Fruit fly (Drosophila melanogaster) whole organism, embryonic: Measurements from ENCODE around the gene MICU3.
A peak's percentile ranks its signal among the peaks of the same experiment; 100 is the strongest.

Experiments
- Aef1 ChIP-seq: fragments of 200-800 bp; sonication (Bioruptor generic); IDR thresholded peaks from 3 replicates; pipeline ENCODE4 v1.3.6; 2022; ENCODE audit warnings: missing biosample characterization, missing genetic modification characterization
- Atf-2 ChIP-seq: fragments of 200-800 bp; sonication (Bioruptor generic); optimal IDR thresholded peaks from 2 replicates; lab custom pipeline; 2016; ENCODE audit warnings: missing biosample characterization, missing genetic modification characterization
- Blimp-1 ChIP-seq: fragments of 200-800 bp; sonication (Bioruptor generic); optimal IDR thresholded peaks from 3 replicates; lab custom pipeline; 2018; ENCODE audit warnings: missing biosample characterization, missing genetic modification characterization, mild to moderate bottlenecking, moderate library complexity, missing genetic modification reagents
- CG10959 ChIP-seq: fragments of 200-800 bp; sonication (Bioruptor generic); IDR thresholded peaks from 2 replicates; pipeline ENCODE4 v1.3.6; 2022; ENCODE audit warnings: missing biosample characterization, missing genetic modification characterization
- CG11093 ChIP-seq: fragments of 200-800 bp; sonication (Bioruptor generic); IDR thresholded peaks from 3 replicates; pipeline ENCODE4 v1.3.6; 2022; ENCODE audit warnings: missing biosample characterization, missing genetic modification characterization
- CG12071 ChIP-seq: fragments of 200-800 bp; sonication (Bioruptor generic); optimal IDR thresholded peaks from 3 replicates; lab custom pipeline; 2018; ENCODE audit warnings: missing biosample characterization, mild to moderate bottlenecking, missing genetic modification characterization
- CG12744 ChIP-seq: fragments of 200-800 bp; sonication (Bioruptor generic); optimal IDR thresholded peaks from 2 replicates; lab custom pipeline; 2016; ENCODE audit warnings: missing biosample characterization, missing genetic modification characterization
- CG14710 ChIP-seq: fragments of 200-800 bp; sonication (Bioruptor generic); optimal IDR thresholded peaks from 3 replicates; lab custom pipeline; 2019; ENCODE audit warnings: missing biosample characterization, mild to moderate bottlenecking, missing genetic modification characterization, moderate library complexity
- CG14965 ChIP-seq: fragments of 200-800 bp; sonication (Bioruptor generic); optimal IDR thresholded peaks from 2 replicates; lab custom pipeline; 2016; ENCODE audit warnings: missing biosample characterization, missing genetic modification characterization, borderline replicate concordance
- CG15073 ChIP-seq: fragments of 200-800 bp; sonication (Bioruptor generic); optimal IDR thresholded peaks from 2 replicates; lab custom pipeline; 2016; ENCODE audit warnings: missing biosample characterization, missing genetic modification characterization
- CG15479 ChIP-seq: fragments of 200-800 bp; sonication (Bioruptor generic); optimal IDR thresholded peaks from 3 replicates; lab custom pipeline; 2019; ENCODE audit warnings: missing biosample characterization, mild to moderate bottlenecking, missing genetic modification characterization, moderate library complexity
- CG16779 ChIP-seq: fragments of 200-800 bp; sonication (Bioruptor generic); IDR thresholded peaks from 2 replicates; pipeline ENCODE4 v1.3.6; 2022; ENCODE audit warnings: missing biosample characterization, missing genetic modification characterization
- CG17328 ChIP-seq: fragments of 200-800 bp; sonication (Bioruptor generic); IDR thresholded peaks from 2 replicates; pipeline ENCODE4 v1.3.6; 2022; ENCODE audit warnings: missing biosample characterization, missing genetic modification characterization
- CG17385 ChIP-seq: fragments of 200-800 bp; sonication (Bioruptor generic); optimal IDR thresholded peaks from 3 replicates; lab custom pipeline; 2018; ENCODE audit warnings: missing biosample characterization, mild to moderate bottlenecking, missing genetic modification characterization
- CG3838 ChIP-seq: fragments of 200-800 bp; sonication (Bioruptor generic); optimal IDR thresholded peaks from 3 replicates; lab custom pipeline; 2016; ENCODE audit warnings: missing biosample characterization, missing genetic modification characterization
- CG43689 ChIP-seq: fragments of 200-800 bp; sonication (Bioruptor generic); IDR thresholded peaks from 2 replicates; pipeline ENCODE4 v1.3.6; 2022; ENCODE audit warnings: missing biosample characterization, missing genetic modification characterization
- CG6854 ChIP-seq: fragments of 200-800 bp; sonication (Bioruptor generic); optimal IDR thresholded peaks from 3 replicates; lab custom pipeline; 2017; ENCODE audit warnings: missing biosample characterization, mild to moderate bottlenecking, missing genetic modification characterization
- CG7271 ChIP-seq: fragments of 200-800 bp; sonication (Bioruptor generic); optimal IDR thresholded peaks from 2 replicates; lab custom pipeline; 2018; ENCODE audit warnings: missing biosample characterization, mild to moderate bottlenecking, missing genetic modification characterization, moderate library complexity
- CG9817 ChIP-seq: fragments of 200-800 bp; sonication (Bioruptor generic); optimal IDR thresholded peaks from 2 replicates; lab custom pipeline; 2018; ENCODE audit warnings: missing biosample characterization, mild to moderate bottlenecking, missing genetic modification characterization, moderate library complexity
- D19A ChIP-seq: fragments of 200-800 bp; optimal IDR thresholded peaks from 3 replicates; lab custom pipeline; 2019; ENCODE audit warnings: missing biosample characterization, mild to moderate bottlenecking, missing genetic modification characterization, moderate library complexity
- Deaf1 ChIP-seq: fragments of 200-800 bp; optimal IDR thresholded peaks from 3 replicates; lab custom pipeline; 2019; ENCODE audit warnings: missing biosample characterization, mild to moderate bottlenecking, missing genetic modification characterization, moderate library complexity
- Dek ChIP-seq: fragments of 200-800 bp; sonication (Bioruptor generic); optimal IDR thresholded peaks from 3 replicates; lab custom pipeline; 2019; ENCODE audit warnings: missing biosample characterization, mild to moderate bottlenecking, missing genetic modification characterization, moderate library complexity
- Doc3 ChIP-seq: fragments of 200-800 bp; sonication (Bioruptor generic); IDR thresholded peaks from 3 replicates; pipeline ENCODE4 v1.3.6; 2022; ENCODE audit warnings: missing biosample characterization, missing genetic modification characterization; ENCODE audit not compliant: partially characterized antibody
- Dref ChIP-seq: fragments of 200-800 bp; sonication (Bioruptor generic); IDR thresholded peaks from 2 replicates; pipeline ENCODE4 v1.3.6; 2022; ENCODE audit warnings: missing biosample characterization, missing genetic modification characterization
- Fer1 ChIP-seq: fragments of 200-800 bp; sonication (Bioruptor generic); optimal IDR thresholded peaks from 2 replicates; lab custom pipeline; 2017; ENCODE audit warnings: missing biosample characterization, mild to moderate bottlenecking, missing genetic modification characterization
- HLH3B ChIP-seq: fragments of 200-800 bp; sonication (Bioruptor generic); IDR thresholded peaks from 2 replicates; pipeline ENCODE4 v1.3.6; 2022; ENCODE audit warnings: missing biosample characterization, missing genetic modification characterization
- HmgZ ChIP-seq: fragments of 200-800 bp; sonication (Bioruptor generic); optimal IDR thresholded peaks from 2 replicates; lab custom pipeline; 2018; ENCODE audit warnings: missing biosample characterization, mild to moderate bottlenecking, missing genetic modification characterization
- Lhr ChIP-seq: fragments of 200-800 bp; sonication (Bioruptor generic); optimal IDR thresholded peaks from 3 replicates; lab custom pipeline; 2017; ENCODE audit warnings: mild to moderate bottlenecking, missing biosample characterization, missing genetic modification reagents, missing genetic modification characterization
- MBD-R2 ChIP-seq: fragments of 200-800 bp; sonication (Bioruptor generic); IDR thresholded peaks from 2 replicates; pipeline ENCODE4 v1.3.6; 2022; ENCODE audit warnings: missing biosample characterization, missing genetic modification characterization
- Mad ChIP-seq: fragments of 200-800 bp; sonication (Bioruptor generic); optimal IDR thresholded peaks from 2 replicates; lab custom pipeline; 2016; ENCODE audit warnings: missing biosample characterization, missing genetic modification characterization
- Pdp1 ChIP-seq, 2 experiments: fragments of 200-800 bp; sonication (Bioruptor generic); optimal IDR thresholded peaks; 3 replicates each; lab custom pipeline; 2016; ENCODE audit warnings: missing biosample characterization in 2 of 2, missing genetic modification characterization in 2 of 2, mild to moderate bottlenecking in 1 of 2, moderate library complexity in 1 of 2
- Rfx ChIP-seq: fragments of 200-800 bp; sonication (Bioruptor generic); IDR thresholded peaks from 2 replicates; pipeline ENCODE4 v1.3.6; 2022; ENCODE audit warnings: missing biosample characterization, missing genetic modification characterization
- Vsx1 ChIP-seq: fragments of 200-800 bp; sonication (Bioruptor generic); optimal IDR thresholded peaks from 2 replicates; lab custom pipeline; 2017; ENCODE audit warnings: missing biosample characterization, mild to moderate bottlenecking, missing genetic modification characterization, missing genetic modification reagents
- Xbp1 ChIP-seq: fragments of 200-800 bp; sonication (Bioruptor generic); optimal IDR thresholded peaks from 3 replicates; lab custom pipeline; 2016; ENCODE audit warnings: missing biosample characterization, mild to moderate bottlenecking, missing genetic modification characterization
- ab ChIP-seq: fragments of 200-800 bp; sonication (Bioruptor generic); optimal IDR thresholded peaks from 2 replicates; lab custom pipeline; 2016; ENCODE audit warnings: missing biosample characterization, missing genetic modification characterization
- chinmo ChIP-seq: fragments of 200-800 bp; sonication (Bioruptor generic); IDR thresholded peaks from 4 replicates; pipeline ENCODE4 v1.3.6; 2022; ENCODE audit warnings: missing biosample characterization, missing genetic modification characterization; ENCODE audit not compliant: partially characterized antibody
- corto ChIP-seq: fragments of 200-800 bp; sonication (Bioruptor generic); optimal IDR thresholded peaks from 2 replicates; lab custom pipeline; 2016; ENCODE audit warnings: missing biosample characterization, mild to moderate bottlenecking, missing genetic modification characterization, moderate library complexity
- cwo ChIP-seq: fragments of 200-800 bp; sonication (Bioruptor generic); optimal IDR thresholded peaks from 3 replicates; lab custom pipeline; 2017; ENCODE audit warnings: missing biosample characterization, missing genetic modification characterization, mild to moderate bottlenecking, moderate library complexity, missing genetic modification reagents
- dati ChIP-seq: fragments of 200-800 bp; sonication (Bioruptor generic); IDR thresholded peaks from 2 replicates; pipeline ENCODE4 v1.3.6; 2022; ENCODE audit warnings: missing biosample characterization, missing genetic modification characterization
- dmrt11E ChIP-seq: fragments of 200-800 bp; sonication (Bioruptor generic); optimal IDR thresholded peaks from 3 replicates; lab custom pipeline; 2018; ENCODE audit warnings: missing biosample characterization, mild to moderate bottlenecking, missing genetic modification characterization, moderate library complexity
- gem ChIP-seq: fragments of 200-800 bp; sonication (Bioruptor generic); optimal IDR thresholded peaks from 2 replicates; lab custom pipeline; 2019; ENCODE audit warnings: missing biosample characterization, mild to moderate bottlenecking, missing genetic modification characterization, moderate library complexity
- gro ChIP-seq: fragments of 200-800 bp; sonication (Bioruptor generic); optimal IDR thresholded peaks from 2 replicates; lab custom pipeline; 2016; ENCODE audit warnings: missing biosample characterization, missing genetic modification characterization
- her ChIP-seq: fragments of 200-800 bp; sonication (Bioruptor generic); optimal IDR thresholded peaks from 2 replicates; lab custom pipeline; 2016; ENCODE audit warnings: missing biosample characterization, missing genetic modification characterization
- ken ChIP-seq: fragments of 200-800 bp; sonication (Bioruptor generic); IDR thresholded peaks from 3 replicates; pipeline ENCODE4 v1.3.6; 2022; ENCODE audit warnings: missing biosample characterization, missing genetic modification characterization
- luna ChIP-seq: fragments of 200-800 bp; sonication (Bioruptor generic); optimal IDR thresholded peaks from 2 replicates; lab custom pipeline; 2016; ENCODE audit warnings: missing biosample characterization, missing genetic modification characterization
- scrt ChIP-seq: fragments of 200-800 bp; sonication (Bioruptor generic); optimal IDR thresholded peaks from 2 replicates; lab custom pipeline; 2018; ENCODE audit warnings: missing biosample characterization, mild to moderate bottlenecking, missing genetic modification characterization, moderate library complexity
- sim ChIP-seq: fragments of 200-800 bp; sonication (Bioruptor generic); IDR thresholded peaks from 2 replicates; pipeline ENCODE4 v1.3.6; 2022; ENCODE audit warnings: missing biosample characterization, missing genetic modification characterization
- sima ChIP-seq: fragments of 200-800 bp; sonication (Bioruptor generic); optimal IDR thresholded peaks from 2 replicates; lab custom pipeline; 2016; ENCODE audit warnings: missing biosample characterization, missing genetic modification characterization
- sr ChIP-seq: fragments of 200-800 bp; sonication (Bioruptor generic); IDR thresholded peaks from 3 replicates; pipeline ENCODE4 v1.3.6; 2022; ENCODE audit warnings: missing biosample characterization, missing genetic modification characterization
- ttk ChIP-seq: fragments of 200-800 bp; sonication (Bioruptor generic); IDR thresholded peaks from 2 replicates; pipeline ENCODE4 v2.1.2; 2022; ENCODE audit warnings: missing biosample characterization, missing genetic modification characterization

MICU3 gene

DNA sequence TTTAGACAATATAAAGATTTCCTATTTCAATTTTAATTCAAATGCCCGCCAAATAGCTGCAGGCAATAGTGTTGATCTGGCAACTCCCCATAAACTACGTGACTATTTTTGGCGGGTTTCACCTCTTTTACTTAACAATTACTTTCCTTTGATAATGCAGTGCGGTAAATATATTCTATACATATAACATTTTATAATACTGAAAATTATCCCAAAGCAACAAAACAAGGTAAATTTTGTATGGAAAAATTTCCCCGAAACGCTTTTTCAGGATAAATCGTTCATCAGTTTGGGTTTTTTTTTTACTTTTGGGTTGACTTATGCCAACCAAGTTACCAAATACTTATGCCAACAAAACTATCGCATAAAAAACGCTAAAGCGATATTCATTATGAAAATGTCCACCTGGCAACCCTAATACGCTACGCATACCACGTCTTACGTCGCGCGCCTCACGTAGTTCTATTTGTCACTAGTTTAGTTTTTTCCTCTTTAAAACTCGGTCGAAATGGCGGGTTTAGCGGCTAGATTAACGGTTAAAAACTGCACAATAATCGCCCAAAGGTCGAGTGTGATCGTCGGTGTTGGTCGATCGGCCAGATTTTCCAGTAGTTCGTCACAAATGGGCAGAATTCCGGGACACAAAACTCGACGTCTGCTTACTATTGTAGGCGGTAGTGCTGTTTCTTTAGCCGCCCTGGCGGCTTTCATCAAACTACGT is at the start of gene MICU3:
Gene MICU3, plus strand, starts transcription at position 442 of the 721 bp plus-strand sequence.
- TF ChIP-seq CG12071 (GFP tag; lab: Kevin White, UChicago) (no peak), gro (no peak), CG14965 (GFP tag; lab: Kevin White, UChicago) (no peak), cwo (GFP tag; lab: Kevin White, UChicago) (peak; percentile 16), dmrt11E (tag; lab: Kevin White, UChicago) (peak; percentile 64), ab (GFP tag; lab: Kevin White, UChicago) (peak; percentile 17), Dref (no peak), Atf-2 (GFP tag; lab: Kevin White, UChicago) (peak; percentile 42), CG15073 (GFP tag; lab: Kevin White, UChicago) (no peak), Xbp1 (peak; percentile 83), Vsx1 (GFP tag; lab: Kevin White, UChicago) (no peak), CG9817 (tag; lab: Kevin White, UChicago) (peak; percentile 53), Fer1 (peak; percentile 58), CG12744 (peak; percentile 28), Aef1 (GFP tag; lab: Robert Waterston, UW) (no peak), ken (GFP tag; lab: Robert Waterston, UW) (no peak; the same call in 2 of the 3 replicates), CG17328 (peak; percentile 58), CG10959 (GFP tag; lab: Robert Waterston, UW) (no peak), chinmo (no peak), Deaf1 (tag; lab: Kevin White, UChicago) (no peak), ttk (GFP tag; lab: Robert Waterston, UW) (peak; percentile 54), HLH3B (GFP tag; lab: Robert Waterston, UW) (peak; percentile 55; the same call in 1 of the 2 replicates), CG3838 (GFP tag; lab: Kevin White, UChicago) (peak; percentile 13), CG16779 (GFP tag; lab: Robert Waterston, UW) (no peak), Mad (GFP tag; lab: Kevin White, UChicago) (peak; percentile 66), D19A (no peak), MBD-R2 (GFP tag; lab: Robert Waterston, UW) (no peak), HmgZ (tag; lab: Kevin White, UChicago) (peak; percentile 50), her (peak; percentile 9), sim (GFP tag; lab: Robert Waterston, UW) (no peak), Dek (tag; lab: Kevin White, UChicago) (peak; percentile 57), corto (GFP tag; lab: Kevin White, UChicago) (no peak), sima (GFP tag; lab: Kevin White, UChicago) (no peak), CG17385 (GFP tag; lab: Kevin White, UChicago) (peak; percentile 34), scrt (GFP tag; lab: Kevin White, UChicago) (no peak), CG7271 (tag; lab: Kevin White, UChicago) (no peak), Blimp-1 (peak; percentile 52), CG15479 (GFP tag; lab: Kevin White, UChicago) (no peak), sr (GFP tag; lab: Robert Waterston, UW) (no peak), CG6854 (GFP tag; lab: Kevin White, UChicago) (no peak), Pdp1 (GFP tag; optimal IDR thresholded peaks at IDR 0.05; lab: Kevin White, UChicago) (peak; percentile 56 to 67), CG14710 (tag; lab: Kevin White, UChicago) (peak; percentile 79), Rfx (GFP tag; lab: Robert Waterston, UW) (peak; percentile 83), gem (tag; lab: Kevin White, UChicago) (peak; percentile 77), dati (no peak), CG11093 (GFP tag; lab: Robert Waterston, UW) (no peak), CG43689 (GFP tag; lab: Robert Waterston, UW) (no peak), luna (peak; percentile 49), Doc3 (GFP tag; lab: Robert Waterston, UW) (peak; percentile 80), Lhr (GFP tag; lab: Kevin White, UChicago) (peak; percentile 28)
